Fruit fly (Drosophila melanogaster) whole organism, embryonic: ENCODE measurements around the gene fmt.

ENCODE experiments used
- Asciz ChIP-seq: fragments of 200-800 bp; sonication (Bioruptor generic); optimal IDR thresholded peaks from 2 replicates; lab custom pipeline; 2017; ENCODE audit warnings: missing biosample characterization, mild to moderate bottlenecking, missing genetic modification characterization, missing genetic modification reagents
- Atf-2 ChIP-seq: fragments of 200-800 bp; sonication (Bioruptor generic); optimal IDR thresholded peaks from 2 replicates; lab custom pipeline; 2016; ENCODE audit warnings: missing biosample characterization, missing genetic modification characterization
- BtbVII ChIP-seq: fragments of 200-800 bp; sonication (Bioruptor generic); optimal IDR thresholded peaks from 3 replicates; lab custom pipeline; 2017; ENCODE audit warnings: missing biosample characterization, mild to moderate bottlenecking, missing genetic modification characterization
- CG1024 ChIP-seq: fragments of 200-800 bp; sonication (Bioruptor generic); IDR thresholded peaks from 2 replicates; pipeline ENCODE4 v1.3.6; 2022; ENCODE audit warnings: missing biosample characterization, missing genetic modification characterization
- CG10565 ChIP-seq: fragments of 200-800 bp; sonication (Bioruptor generic); optimal IDR thresholded peaks from 3 replicates; lab custom pipeline; 2016; ENCODE audit warnings: missing biosample characterization, mild to moderate bottlenecking, missing genetic modification characterization
- CG10959 ChIP-seq: fragments of 200-800 bp; sonication (Bioruptor generic); IDR thresholded peaks from 2 replicates; pipeline ENCODE4 v1.3.6; 2022; ENCODE audit warnings: missing biosample characterization, missing genetic modification characterization
- CG11560 ChIP-seq: fragments of 200-800 bp; sonication (Bioruptor generic); IDR thresholded peaks from 3 replicates; pipeline ENCODE4 v1.3.6; 2022; ENCODE audit warnings: missing biosample characterization, missing genetic modification characterization
- CG1233 ChIP-seq: fragments of 200-800 bp; sonication (Bioruptor generic); optimal IDR thresholded peaks from 4 replicates; lab custom pipeline; 2018; ENCODE audit warnings: missing biosample characterization, mild to moderate bottlenecking, missing genetic modification characterization
- CG12391 ChIP-seq: fragments of 200-800 bp; sonication (Bioruptor generic); optimal IDR thresholded peaks from 3 replicates; lab custom pipeline; 2018; ENCODE audit warnings: missing biosample characterization, mild to moderate bottlenecking, missing genetic modification characterization, moderate library complexity
- CG12659 ChIP-seq: fragments of 200-800 bp; sonication (Bioruptor generic); optimal IDR thresholded peaks from 3 replicates; lab custom pipeline; 2017; ENCODE audit warnings: mild to moderate bottlenecking, missing biosample characterization, missing genetic modification reagents, missing genetic modification characterization
- CG12744 ChIP-seq: fragments of 200-800 bp; sonication (Bioruptor generic); optimal IDR thresholded peaks from 2 replicates; lab custom pipeline; 2016; ENCODE audit warnings: missing biosample characterization, missing genetic modification characterization
- CG14441 ChIP-seq: fragments of 200-800 bp; sonication (Bioruptor generic); IDR thresholded peaks from 2 replicates; pipeline ENCODE4 v1.3.6; 2022; ENCODE audit warnings: missing biosample characterization, missing genetic modification characterization
- CG15696 ChIP-seq: fragments of 200-800 bp; sonication (Bioruptor generic); optimal IDR thresholded peaks from 2 replicates; lab custom pipeline; 2019; ENCODE audit warnings: missing biosample characterization, mild to moderate bottlenecking, missing genetic modification characterization, moderate library complexity
- CG16863 ChIP-seq: fragments of 200-800 bp; sonication (Bioruptor generic); optimal IDR thresholded peaks from 3 replicates; lab custom pipeline; 2016; ENCODE audit warnings: missing biosample characterization, missing genetic modification characterization
- CG17912 ChIP-seq: fragments of 200-800 bp; sonication (Bioruptor generic); optimal IDR thresholded peaks from 2 replicates; lab custom pipeline; 2018; ENCODE audit warnings: missing biosample characterization, mild to moderate bottlenecking, missing genetic modification characterization
- CG2202 ChIP-seq: fragments of 200-800 bp; sonication (Bioruptor generic); optimal IDR thresholded peaks from 2 replicates; lab custom pipeline; 2018; ENCODE audit warnings: missing biosample characterization, mild to moderate bottlenecking, missing genetic modification characterization
- CG30431 ChIP-seq: fragments of 200-800 bp; sonication (Bioruptor generic); optimal IDR thresholded peaks from 2 replicates; lab custom pipeline; 2017; ENCODE audit warnings: missing biosample characterization, missing genetic modification characterization
- CG4707 ChIP-seq: fragments of 200-800 bp; sonication (Bioruptor generic); optimal IDR thresholded peaks from 2 replicates; lab custom pipeline; 2018; ENCODE audit warnings: missing biosample characterization, mild to moderate bottlenecking, missing genetic modification characterization, moderate library complexity
- CG5245 ChIP-seq: fragments of 200-800 bp; sonication (Bioruptor generic); optimal IDR thresholded peaks from 3 replicates; lab custom pipeline; 2016; ENCODE audit warnings: missing biosample characterization, missing genetic modification characterization
- CG6175 ChIP-seq: fragments of 200-800 bp; sonication (Bioruptor generic); IDR thresholded peaks from 3 replicates; pipeline ENCODE4 v1.3.6; 2022; ENCODE audit warnings: missing biosample characterization, missing genetic modification characterization
- CG6813 ChIP-seq: fragments of 200-800 bp; sonication (Bioruptor generic); optimal IDR thresholded peaks from 2 replicates; lab custom pipeline; 2017; ENCODE audit warnings: missing biosample characterization, missing genetic modification characterization, mild to moderate bottlenecking, moderate library complexity, missing genetic modification reagents
- CG7556 ChIP-seq: fragments of 200-800 bp; sonication (Bioruptor generic); optimal IDR thresholded peaks from 2 replicates; lab custom pipeline; 2017; ENCODE audit warnings: missing biosample characterization, mild to moderate bottlenecking, missing genetic modification characterization
- CG8478 ChIP-seq: fragments of >200 bp; optimal IDR thresholded peaks from 2 replicates; lab custom pipeline; 2018
- CG9727 ChIP-seq: fragments of 200-800 bp; sonication (Bioruptor generic); optimal IDR thresholded peaks from 3 replicates; lab custom pipeline; 2017; ENCODE audit warnings: missing biosample characterization, mild to moderate bottlenecking, missing genetic modification characterization
- CG9817 ChIP-seq: fragments of 200-800 bp; sonication (Bioruptor generic); optimal IDR thresholded peaks from 2 replicates; lab custom pipeline; 2018; ENCODE audit warnings: missing biosample characterization, mild to moderate bottlenecking, missing genetic modification characterization, moderate library complexity
- D19B ChIP-seq: fragments of 200-800 bp; sonication (Bioruptor generic); optimal IDR thresholded peaks from 2 replicates; lab custom pipeline; 2017; ENCODE audit warnings: missing biosample characterization, mild to moderate bottlenecking, missing genetic modification characterization
- ERR ChIP-seq: fragments of 200-800 bp; sonication (Bioruptor generic); optimal IDR thresholded peaks from 2 replicates; lab custom pipeline; 2016; ENCODE audit warnings: missing biosample characterization, missing genetic modification characterization
- Elba2 ChIP-seq: fragments of 200-800 bp; sonication (Bioruptor generic); optimal IDR thresholded peaks from 3 replicates; lab custom pipeline; 2016; ENCODE audit warnings: missing biosample characterization, missing genetic modification characterization
- HHEX ChIP-seq: fragments of 200-800 bp; sonication (Bioruptor generic); optimal IDR thresholded peaks from 3 replicates; lab custom pipeline; 2017; ENCODE audit warnings: missing biosample characterization, mild to moderate bottlenecking, missing genetic modification characterization, missing genetic modification reagents
- Hsf ChIP-seq: fragments of 200-800 bp; sonication (Bioruptor generic); optimal IDR thresholded peaks from 3 replicates; lab custom pipeline; 2016; ENCODE audit warnings: missing biosample characterization, missing genetic modification characterization
- Jarid2 ChIP-seq: fragments of 200-800 bp; sonication (Bioruptor generic); optimal IDR thresholded peaks from 3 replicates; lab custom pipeline; 2017; ENCODE audit warnings: mild to moderate bottlenecking, missing biosample characterization, missing genetic modification reagents, missing genetic modification characterization
- Opbp ChIP-seq: fragments of 200-800 bp; sonication (Bioruptor generic); IDR thresholded peaks from 3 replicates; pipeline ENCODE4 v1.3.6; 2022; ENCODE audit warnings: missing biosample characterization, missing genetic modification characterization; ENCODE audit not compliant: partially characterized antibody
- Ptx1 ChIP-seq: fragments of 200-800 bp; sonication (Bioruptor generic); IDR thresholded peaks from 2 replicates; pipeline ENCODE4 v1.3.6; 2022; ENCODE audit warnings: missing biosample characterization, missing genetic modification characterization
- Rx ChIP-seq: fragments of 200-800 bp; sonication (Bioruptor generic); IDR thresholded peaks from 2 replicates; pipeline ENCODE4 v1.3.6; 2022; ENCODE audit warnings: missing biosample characterization, missing genetic modification characterization
- Side ChIP-seq: fragments of 200-800 bp; sonication (Bioruptor generic); optimal IDR thresholded peaks from 2 replicates; lab custom pipeline; 2016; ENCODE audit warnings: missing biosample characterization, missing genetic modification characterization
- Spps ChIP-seq: fragments of 200-800 bp; sonication (Bioruptor generic); optimal IDR thresholded peaks from 2 replicates; lab custom pipeline; 2018; ENCODE audit warnings: missing biosample characterization, mild to moderate bottlenecking, missing genetic modification characterization
- Vsx1 ChIP-seq: fragments of 200-800 bp; sonication (Bioruptor generic); optimal IDR thresholded peaks from 2 replicates; lab custom pipeline; 2017; ENCODE audit warnings: missing biosample characterization, mild to moderate bottlenecking, missing genetic modification characterization, missing genetic modification reagents
- amos ChIP-seq: fragments of 200-800 bp; sonication (Bioruptor generic); IDR thresholded peaks from 2 replicates; pipeline ENCODE4 v1.3.6; 2022; ENCODE audit warnings: missing biosample characterization, missing genetic modification characterization; ENCODE audit not compliant: partially characterized antibody
- br ChIP-seq: fragments of >200 bp; optimal IDR thresholded peaks from 2 replicates; lab custom pipeline; 2017
- cg ChIP-seq: fragments of 200-800 bp; sonication (Bioruptor generic); optimal IDR thresholded peaks from 3 replicates; lab custom pipeline; 2019; ENCODE audit warnings: missing biosample characterization, mild to moderate bottlenecking, missing genetic modification characterization, moderate library complexity
- corto ChIP-seq: fragments of 200-800 bp; sonication (Bioruptor generic); optimal IDR thresholded peaks from 2 replicates; lab custom pipeline; 2016; ENCODE audit warnings: missing biosample characterization, mild to moderate bottlenecking, missing genetic modification characterization, moderate library complexity
- disco-r ChIP-seq: fragments of 200-800 bp; sonication (Bioruptor generic); optimal IDR thresholded peaks from 2 replicates; lab custom pipeline; 2016; ENCODE audit warnings: missing biosample characterization, missing genetic modification characterization
- gro ChIP-seq: fragments of 200-800 bp; sonication (Bioruptor generic); optimal IDR thresholded peaks from 2 replicates; lab custom pipeline; 2016; ENCODE audit warnings: missing biosample characterization, missing genetic modification characterization
- hth ChIP-seq: fragments of >200 bp; optimal IDR thresholded peaks from 2 replicates; lab custom pipeline; 2017; ENCODE audit warnings: inconsistent platforms
- jigr1 ChIP-seq: fragments of 200-800 bp; sonication (Bioruptor generic); IDR thresholded peaks from 3 replicates; pipeline ENCODE4 v1.3.6; 2022; ENCODE audit warnings: missing biosample characterization, missing genetic modification characterization
- kah ChIP-seq: fragments of 200-800 bp; sonication (Bioruptor generic); optimal IDR thresholded peaks from 2 replicates; lab custom pipeline; 2018; ENCODE audit warnings: missing biosample characterization, mild to moderate bottlenecking, missing genetic modification characterization
- ranshi ChIP-seq: fragments of 200-800 bp; sonication (Bioruptor generic); IDR thresholded peaks from 2 replicates; pipeline ENCODE4 v1.3.6; 2022; ENCODE audit warnings: missing biosample characterization, missing genetic modification characterization
- run ChIP-seq: fragments of 200-800 bp; sonication (Bioruptor generic); optimal IDR thresholded peaks from 3 replicates; lab custom pipeline; 2018; ENCODE audit warnings: missing biosample characterization, mild to moderate bottlenecking, missing genetic modification characterization
- sima ChIP-seq: fragments of 200-800 bp; sonication (Bioruptor generic); optimal IDR thresholded peaks from 2 replicates; lab custom pipeline; 2016; ENCODE audit warnings: missing biosample characterization, missing genetic modification characterization
- slou ChIP-seq: fragments of 200-800 bp; sonication (Bioruptor generic); optimal IDR thresholded peaks from 3 replicates; lab custom pipeline; 2016; ENCODE audit warnings: missing biosample characterization, missing genetic modification characterization
- vvl ChIP-seq: fragments of 200-800 bp; sonication (Bioruptor generic); IDR thresholded peaks from 2 replicates; pipeline ENCODE4 v1.3.6; 2022; ENCODE audit warnings: missing biosample characterization, missing genetic modification characterization
- wor ChIP-seq: fragments of 200-800 bp; sonication (Bioruptor generic); IDR thresholded peaks from 2 replicates; pipeline ENCODE4 v1.3.6; 2022; ENCODE audit warnings: missing biosample characterization, missing genetic modification characterization

Gene fmt

dm6 chr3L:6139924-6140574 is 33.6 kb downstream of the fmt start, which contains the start of gene Cpr65Av (continued):
- TF ChIP-seq HHEX (GFP tag; lab: Kevin White, UChicago) = no peak
- no peak for TF ChIP-seq CG12659
- TF ChIP-seq CG6175 (GFP tag; lab: Robert Waterston, UW) = no peak
- no peak for TF ChIP-seq Spps (tag; lab: Kevin White, UChicago)
- no peak for TF ChIP-seq CG30431 (GFP tag; lab: Kevin White, UChicago)
- no peak for TF ChIP-seq CG12391
- TF ChIP-seq CG5245 (GFP tag; lab: Kevin White, UChicago) = no peak
- TF ChIP-seq ranshi (GFP tag; lab: Robert Waterston, UW) = no peak
- TF ChIP-seq CG10959 (GFP tag; lab: Robert Waterston, UW) = no peak
- no peak for TF ChIP-seq br
- no peak for TF ChIP-seq hth
- no peak for TF ChIP-seq CG6813 (GFP tag; lab: Kevin White, UChicago)
- peak; percentile 5 for TF ChIP-seq BtbVII (GFP tag; lab: Kevin White, UChicago)
- TF ChIP-seq slou (GFP tag; lab: Kevin White, UChicago) = no peak
- TF ChIP-seq cg (GFP tag; lab: Kevin White, UChicago) = no peak
- no peak for TF ChIP-seq ERR (GFP tag; lab: Kevin White, UChicago)
- no peak for TF ChIP-seq Vsx1 (GFP tag; lab: Kevin White, UChicago)
- TF ChIP-seq Jarid2 = no peak
- TF ChIP-seq wor (GFP tag; lab: Robert Waterston, UW) = no peak
- TF ChIP-seq CG16863 (GFP tag; lab: Kevin White, UChicago) = no peak
- peak; percentile 33 for TF ChIP-seq Asciz (GFP tag; lab: Kevin White, UChicago)
- no peak for TF ChIP-seq CG1024 (GFP tag; lab: Robert Waterston, UW)
- peak; percentile 13 for TF ChIP-seq CG17912 (GFP tag; lab: Kevin White, UChicago)
- TF ChIP-seq Side = no peak
- no peak for TF ChIP-seq gro (GFP tag; lab: Kevin White, UChicago)
- TF ChIP-seq CG14441 (GFP tag; lab: Robert Waterston, UW) = no peak
- peak; percentile 13 for TF ChIP-seq CG15696
- no peak for TF ChIP-seq CG8478 (lab: Kevin White, UChicago)
- TF ChIP-seq kah (GFP tag; lab: Kevin White, UChicago) = no peak
- no peak for TF ChIP-seq disco-r (GFP tag; lab: Kevin White, UChicago)
- no peak for TF ChIP-seq CG12744 (GFP tag; lab: Kevin White, UChicago)
- no peak for TF ChIP-seq D19B (GFP tag; lab: Kevin White, UChicago)
- TF ChIP-seq Elba2 (GFP tag; lab: Kevin White, UChicago) = no peak
- TF ChIP-seq CG4707 (GFP tag; lab: Kevin White, UChicago) = peak; percentile 28
- no peak for TF ChIP-seq Hsf (GFP tag; lab: Kevin White, UChicago)
- TF ChIP-seq CG10565 (GFP tag; lab: Kevin White, UChicago) = no peak
- peak; percentile 32 for TF ChIP-seq CG1233 (GFP tag; lab: Kevin White, UChicago)
- TF ChIP-seq corto (GFP tag; lab: Kevin White, UChicago) = no peak
- no peak for TF ChIP-seq vvl (GFP tag; lab: Robert Waterston, UW)
- TF ChIP-seq Opbp (GFP tag; lab: Robert Waterston, UW) = no peak
- TF ChIP-seq CG9727 = no peak
- no peak for TF ChIP-seq CG2202
- no peak for TF ChIP-seq run (tag; lab: Kevin White, UChicago)
- no peak for TF ChIP-seq sima
- TF ChIP-seq CG11560 (tag; lab: Robert Waterston, UW) = no peak
- no peak for TF ChIP-seq CG7556 (GFP tag; lab: Kevin White, UChicago)
- no peak for TF ChIP-seq Atf-2 (GFP tag; lab: Kevin White, UChicago)
- no peak for TF ChIP-seq Ptx1 (GFP tag; lab: Robert Waterston, UW)
- no peak for TF ChIP-seq amos (GFP tag; lab: Robert Waterston, UW)
- no peak for TF ChIP-seq CG9817 (tag; lab: Kevin White, UChicago)
- TF ChIP-seq jigr1 (GFP tag; lab: Robert Waterston, UW) = no peak
- TF ChIP-seq Rx (GFP tag; lab: Robert Waterston, UW) = no peak
